Worm (Caenorhabditis elegans) whole organism, L4/young adult: ENCODE results near the gene R144.12.
"Not testable (repeated sequence)": the region's sequence is repeated elsewhere in the genome, so short reads cannot be mapped to it uniquely, and the experiment has no call there.

Source experiments
- W03F9.2 ChIP-seq: fragments of 150-350 bp; optimal IDR thresholded peaks from 2 replicates; lab custom pipeline; 2014; ENCODE audit warnings: missing biosample characterization, missing genetic modification characterization
- dao-5 ChIP-seq: sonication (generic microtip); optimal IDR thresholded peaks from 2 replicates; lab custom pipeline; 2016; ENCODE audit warnings: missing genotype, missing genetic modification characterization, moderate library complexity, missing compliant biosample characterization
- him-1 ChIP-seq: sonication (generic microtip); optimal IDR thresholded peaks from 2 replicates; lab custom pipeline; 2016; ENCODE audit warnings: missing genotype, missing genetic modification reagents, missing genetic modification characterization, missing compliant biosample characterization

R144.12 gene

ce11 chrIII:5006881-5007280, at the start of gene R144.12:
Gene R144.12, minus strand, starts transcription at chrIII:5006981.
- TF ChIP-seq dao-5 (tag; lab: Kevin White, UChicago) = no peak
- no peak for TF ChIP-seq W03F9.2
- TF ChIP-seq him-1 = no peak

DNA sequence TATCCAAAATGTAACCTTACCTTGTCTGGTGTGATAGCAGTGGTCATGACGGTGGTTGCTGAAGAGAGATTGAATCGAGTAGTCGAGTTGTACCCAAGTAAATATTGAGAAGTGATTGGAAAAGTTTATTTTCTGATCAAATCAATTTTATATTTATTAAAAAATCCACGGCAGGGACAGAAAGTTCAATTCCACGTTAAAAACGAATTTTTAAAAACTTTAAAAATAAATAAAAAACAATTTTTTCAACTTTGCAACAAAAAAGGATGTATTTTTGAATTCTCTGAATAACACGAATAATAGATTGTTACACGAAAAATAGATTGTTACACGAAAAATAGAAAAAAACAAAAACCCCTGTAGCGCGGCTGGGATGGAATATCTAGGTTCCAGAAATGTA, 48.9 kb upstream of the R144.12 start, which contains the start of gene C45G9.9:
TSS of gene C45G9.9 (minus strand) at position 101 of the 400 bp plus-strand sequence.
- TF ChIP-seq W03F9.2; dao-5 (tag; lab: Kevin White, UChicago); him-1: not testable (repeated sequence)

DNA sequence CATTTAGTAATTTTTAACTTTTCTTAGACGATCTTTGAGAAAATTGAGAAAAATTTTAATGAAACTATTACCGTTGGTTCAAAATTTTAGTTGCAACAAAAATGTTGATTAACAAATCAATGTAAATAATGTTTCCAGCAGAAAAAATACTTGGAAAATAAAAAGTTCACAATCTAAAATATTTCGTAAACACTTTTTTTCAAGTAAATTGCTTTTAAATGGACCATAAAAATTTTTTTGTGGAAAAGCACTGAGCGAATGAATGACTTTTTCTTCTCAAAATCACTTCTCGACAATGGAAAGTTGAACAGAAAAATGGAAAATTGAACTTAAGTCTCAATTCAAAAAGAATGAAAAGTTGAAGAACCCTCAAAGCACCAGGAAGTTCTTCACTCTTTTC, 46.8 kb upstream of the R144.12 start, which contains the start of gene C45G9.8:
TSS of gene C45G9.8 (minus strand) at position 101 of the 400 bp plus-strand sequence.
- no peak for TF ChIP-seq him-1

DNA sequence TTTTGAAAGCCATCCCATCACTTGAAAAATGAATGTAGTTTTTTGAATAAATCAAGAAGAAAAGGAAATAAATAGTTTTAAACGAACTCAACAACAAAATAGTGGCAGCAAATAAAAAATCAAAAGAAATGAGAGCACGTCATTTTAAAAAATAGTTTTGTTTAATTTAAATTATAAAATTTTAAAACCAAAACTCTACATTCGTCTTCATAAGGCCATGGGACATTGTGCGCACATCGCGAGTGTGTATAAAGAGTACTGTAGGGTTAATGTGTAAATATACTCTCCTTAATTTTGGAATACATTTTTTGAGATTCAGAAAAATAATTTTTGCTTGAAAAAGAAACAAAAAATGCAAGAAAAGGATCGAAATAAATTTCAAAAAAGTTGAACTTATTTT, 45.2 kb upstream of the R144.12 start, which contains the start of gene C45G9.15:
TSS of gene C45G9.15 (minus strand) at position 101 of the 400 bp plus-strand sequence.
- no peak for TF ChIP-seq dao-5 (tag; lab: Kevin White, UChicago)
- no peak for TF ChIP-seq him-1

DNA sequence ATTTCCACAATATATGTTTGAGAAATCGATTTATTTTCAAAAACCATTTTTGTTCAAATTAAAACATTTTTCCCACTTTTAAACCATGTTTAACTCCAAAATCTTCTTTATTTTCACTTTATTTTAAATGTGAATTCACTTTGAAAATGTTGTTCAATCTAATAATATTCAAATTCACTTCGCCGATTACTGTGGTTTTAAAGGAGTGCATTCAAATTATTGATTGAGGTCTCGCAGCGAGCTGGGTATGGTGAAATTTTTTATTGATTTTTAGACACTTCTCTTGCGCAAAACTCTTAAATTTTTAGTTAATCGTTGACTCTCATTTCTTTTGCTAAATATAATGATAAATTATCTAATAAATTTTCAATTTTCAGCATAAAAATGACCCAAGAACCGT, 41.0 kb upstream of the R144.12 start, which contains the start of gene C45G9.5:
TSS of gene C45G9.5 (plus strand) at position 378 of the 400 bp plus-strand sequence.
- TF ChIP-seq W03F9.2 (no peak), him-1 (no peak), dao-5 (tag; lab: Kevin White, UChicago) (no peak)

DNA sequence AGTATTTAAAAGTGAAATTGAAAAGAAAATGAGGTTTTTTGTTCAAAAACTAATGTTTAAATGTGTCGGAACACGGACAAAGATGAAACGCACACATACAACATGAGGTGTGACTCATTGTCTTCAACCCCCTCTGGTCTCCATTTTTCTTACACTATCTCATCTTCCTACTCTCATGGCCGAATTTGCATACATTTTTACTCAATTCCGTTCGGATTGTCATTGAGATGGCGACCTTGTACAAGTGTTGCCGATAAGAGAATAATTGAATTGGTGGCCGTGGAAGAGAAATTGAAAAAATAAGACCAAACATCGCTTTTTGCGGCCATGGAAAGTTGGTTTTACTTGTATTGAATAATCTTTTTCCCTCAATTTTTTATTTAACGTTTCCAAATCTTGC, 40.4 kb upstream of the R144.12 start, which contains the start of gene txbp-3:
TSS of gene txbp-3 (minus strand) at position 285 of the 400 bp plus-strand sequence.
- no peak for TF ChIP-seq dao-5 (tag; lab: Kevin White, UChicago)
- TF ChIP-seq him-1 = no peak
- peak; percentile 55 for TF ChIP-seq W03F9.2

ce11 chrIII:5044709-5045108, 37.9 kb upstream of the R144.12 start, which contains the start of gene C45G9.14:
Gene C45G9.14, plus strand, starts transcription at chrIII:5045009.
- TF ChIP-seq dao-5 (tag; lab: Kevin White, UChicago) (no peak), W03F9.2 (no peak), him-1 (no peak)

- TF ChIP-seq W03F9.2 (no peak), him-1 (no peak), dao-5 (tag; lab: Kevin White, UChicago) (no peak)
Measured at ce11 chrIII:5042112-5042511, 35.3 kb upstream of the R144.12 start, which contains the start of gene nlp-43. Gene nlp-43, plus strand, starts transcription at chrIII:5042412.

DNA sequence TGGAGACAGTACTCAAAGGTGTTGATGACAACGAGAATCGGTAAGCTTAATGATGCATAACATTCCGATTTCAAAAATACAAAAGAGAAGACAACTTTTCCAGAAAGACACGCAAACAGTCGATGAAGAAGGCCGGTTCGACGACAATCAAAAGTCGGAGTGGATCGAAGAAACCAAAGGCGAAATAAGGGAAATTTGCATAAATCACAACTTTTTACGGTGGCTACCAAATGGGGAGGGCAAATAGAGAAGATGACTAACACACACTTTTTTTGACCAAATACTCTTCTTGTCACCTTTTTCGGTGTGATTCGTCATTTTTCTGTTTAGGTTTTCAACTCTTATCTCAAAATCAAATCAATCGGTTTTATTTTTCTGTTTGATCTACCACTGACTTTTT, 29.4 kb upstream of the R144.12 start, which contains the start of gene C45G9.6:
TSS of gene C45G9.6 (plus strand) at position 301 of the 400 bp plus-strand sequence.
- TF ChIP-seq dao-5 (tag; lab: Kevin White, UChicago) (no peak), W03F9.2 (no peak), him-1 (no peak)

DNA sequence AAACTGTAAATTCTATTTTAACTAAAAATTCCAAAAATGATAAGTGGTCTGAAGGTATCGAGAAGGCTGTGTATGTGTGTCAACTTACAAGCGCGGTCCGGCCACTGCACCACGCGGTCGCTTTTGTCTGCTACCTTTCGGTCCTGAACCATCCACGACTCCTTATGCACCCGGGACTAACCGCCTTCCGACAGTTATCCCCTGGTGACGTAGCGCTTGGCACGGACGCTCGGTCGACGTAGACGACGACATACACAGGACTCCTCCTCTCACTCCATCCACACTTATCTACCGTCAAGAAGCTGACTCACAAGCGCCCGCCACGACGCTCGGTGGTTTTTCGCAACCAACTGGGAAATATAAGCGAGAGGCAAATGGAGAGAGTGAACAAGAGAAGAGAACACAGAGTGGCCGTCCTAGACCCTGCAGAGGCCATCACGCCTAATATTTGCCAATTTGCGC, 24.6 kb upstream of the R144.12 start:
- TF ChIP-seq dao-5 (tag; lab: Kevin White, UChicago) (peak; percentile 78), him-1 (peak; percentile 81)

ce11 chrIII:5030629-5031028, 23.8 kb upstream of the R144.12 start, which contains the start of gene klp-6:
Gene klp-6, plus strand, starts transcription at chrIII:5030929.
- TF ChIP-seq him-1 = no peak
- no peak for TF ChIP-seq W03F9.2
- TF ChIP-seq dao-5 (tag; lab: Kevin White, UChicago) = no peak

ce11 chrIII:5027219-5027618, 20.4 kb upstream of the R144.12 start:
- TF ChIP-seq W03F9.2 (no peak), dao-5 (tag; lab: Kevin White, UChicago) (no peak), him-1 (no peak)

- TF ChIP-seq him-1 (no peak), W03F9.2 (no peak), dao-5 (tag; lab: Kevin White, UChicago) (no peak)
Measured at ce11 chrIII:5026366-5026765, 19.6 kb upstream of the R144.12 start.

- TF ChIP-seq him-1 (no peak), dao-5 (tag; lab: Kevin White, UChicago) (no peak), W03F9.2 (no peak)
Measured at ce11 chrIII:5025136-5025629, 18.4 kb upstream of the R144.12 start.

DNA sequence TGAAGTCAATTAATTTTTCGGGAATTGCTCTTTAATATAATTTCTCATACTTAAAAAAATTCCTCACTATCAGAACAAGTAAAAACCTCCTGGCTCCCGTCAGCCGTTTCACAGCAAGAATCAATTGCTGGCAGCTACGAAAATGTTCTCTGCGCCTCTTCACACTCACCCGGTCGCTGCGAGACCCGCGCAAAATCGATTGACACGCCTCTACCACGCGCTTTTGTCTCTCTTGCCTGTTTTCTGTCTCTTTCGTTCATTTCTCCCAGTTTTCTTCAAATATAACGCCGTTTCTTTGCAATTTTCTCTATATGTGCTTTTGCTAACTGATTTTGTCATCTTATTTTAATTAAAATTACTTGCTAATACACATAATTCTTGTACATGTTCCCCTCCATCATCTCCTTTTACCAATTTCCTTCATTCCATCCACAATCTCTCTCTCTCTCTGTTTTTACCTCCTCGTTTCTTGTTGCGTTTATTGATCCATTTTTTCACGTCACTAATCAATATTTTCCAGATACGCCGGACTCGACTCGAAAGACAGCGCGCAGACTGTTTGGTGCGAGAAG, 17.7 kb upstream of the R144.12 start, which contains the start of gene pcf-11:
TSS of gene pcf-11 (plus strand) at position 522 of the 572 bp plus-strand sequence.
- TF ChIP-seq dao-5 (tag; lab: Kevin White, UChicago) (no peak), W03F9.2 (peak; percentile 34)
